Worm (Caenorhabditis elegans) whole organism, L2 larva: ENCODE measurements around the gene T22C8.1.

Experiments
- F13H6.1 ChIP-seq: sonication (generic microtip); optimal IDR thresholded peaks from 2 replicates; lab custom pipeline; 2016; ENCODE audit warnings: missing genetic modification characterization, missing compliant biosample characterization
- blmp-1 ChIP-seq: sonication (generic microtip); optimal IDR thresholded peaks from 2 replicates; lab custom pipeline; 2017; ENCODE audit warnings: missing genetic modification characterization, mild to moderate bottlenecking, missing compliant biosample characterization, antibody characterized with exemption, moderate library complexity; ENCODE audit not compliant: insufficient read depth
- fos-1 ChIP-seq: fragments of 150-350 bp; optimal IDR thresholded peaks from 2 replicates; lab custom pipeline; 2014; ENCODE audit warnings: missing biosample characterization, missing genetic modification characterization
- lin-13 ChIP-seq: fragments of 150-350 bp; optimal IDR thresholded peaks from 2 replicates; lab custom pipeline; 2014; ENCODE audit warnings: missing biosample characterization, missing genetic modification reagents, missing genetic modification characterization
- lin-39 ChIP-seq: fragments of 150-350 bp; optimal IDR thresholded peaks from 2 replicates; lab custom pipeline; 2014; ENCODE audit warnings: missing biosample characterization, missing genetic modification reagents, missing genetic modification characterization
- sma-9 ChIP-seq, 2 experiments: fragments of 150-350 bp in 1 of 2; sonication (generic microtip) in 1 of 2; optimal IDR thresholded peaks; 2 replicates each; lab custom pipeline; 2014 to 2016; ENCODE audit warnings: missing genetic modification characterization in 2 of 2, mild to moderate bottlenecking in 1 of 2, missing biosample characterization in 1 of 2, missing compliant biosample characterization in 1 of 2, missing genetic modification reagents in 1 of 2, moderate library complexity in 1 of 2

DNA sequence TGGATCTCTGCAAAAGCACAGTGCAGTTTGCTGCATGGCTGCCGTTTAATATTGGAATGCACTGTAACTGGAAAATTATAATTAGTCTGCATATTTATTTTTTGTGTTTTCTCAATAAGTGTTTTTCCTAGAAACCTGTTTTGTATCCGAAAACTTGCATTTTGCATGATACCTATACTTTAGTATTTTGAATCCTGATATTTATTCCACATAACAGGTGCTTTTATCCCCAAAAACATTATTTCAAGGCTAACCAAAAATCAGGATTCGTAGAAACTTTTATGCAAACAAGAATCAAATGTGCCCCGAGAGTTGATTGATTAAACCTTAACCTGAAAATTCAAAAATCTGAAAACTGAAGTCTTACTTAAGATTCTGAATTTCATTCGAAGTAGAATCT, 2.0 kb upstream of the T22C8.1 start:
- TF ChIP-seq lin-13 (GFP tag; lab: Kevin White, UChicago) (no peak), lin-39 (tag; lab: Kevin White, UChicago) (no peak), sma-9 (GFP tag; optimal IDR thresholded peaks at IDR 0.05; lab: Kevin White, UChicago) (no peak), sma-9 (tag; optimal IDR thresholded peaks at IDR 0.05; lab: Kevin White, UChicago) (no peak), blmp-1 (no peak), fos-1 (tag; lab: Kevin White, UChicago) (no peak), F13H6.1 (tag; lab: Kevin White, UChicago) (no peak)
